Fruit fly (Drosophila melanogaster) whole organism, pupa: ENCODE measurements around the gene Muc68E.

Experiments
- CG10348 ChIP-seq: fragments of 200-800 bp; sonication (Bioruptor generic); IDR thresholded peaks from 2 replicates; pipeline ENCODE4 v1.3.6; 2022; ENCODE audit warnings: missing biosample characterization, missing genetic modification characterization
- CG12605 ChIP-seq: fragments of 200-800 bp; sonication (Bioruptor generic); IDR thresholded peaks from 2 replicates; pipeline ENCODE4 v1.3.6; 2022; ENCODE audit warnings: missing biosample characterization, missing genetic modification characterization
- CG13204 ChIP-seq: fragments of 200-800 bp; sonication (Bioruptor generic); optimal IDR thresholded peaks from 2 replicates; lab custom pipeline; 2018; ENCODE audit warnings: missing biosample characterization, mild to moderate bottlenecking, missing genetic modification characterization, moderate library complexity
- CG14655 ChIP-seq: fragments of 200-800 bp; sonication (Bioruptor generic); optimal IDR thresholded peaks from 3 replicates; lab custom pipeline; 2017; ENCODE audit warnings: mild to moderate bottlenecking, missing biosample characterization, missing genetic modification reagents, missing genetic modification characterization
- CG15710 ChIP-seq: fragments of 200-800 bp; sonication (Bioruptor generic); optimal IDR thresholded peaks from 2 replicates; lab custom pipeline; 2018; ENCODE audit warnings: missing biosample characterization, mild to moderate bottlenecking, missing genetic modification characterization, moderate library complexity
- CG17806 ChIP-seq: fragments of 200-800 bp; sonication (Bioruptor generic); optimal IDR thresholded peaks from 2 replicates; lab custom pipeline; 2018; ENCODE audit warnings: missing biosample characterization, mild to moderate bottlenecking, missing genetic modification characterization, moderate library complexity
- CG32121 ChIP-seq: fragments of 200-800 bp; sonication (Bioruptor generic); IDR thresholded peaks from 2 replicates; pipeline ENCODE4 v1.3.6; 2022; ENCODE audit warnings: missing biosample characterization, missing genetic modification characterization
- CG34367 ChIP-seq: fragments of 200-800 bp; sonication (Bioruptor generic); optimal IDR thresholded peaks from 2 replicates; lab custom pipeline; 2018; ENCODE audit warnings: missing biosample characterization, mild to moderate bottlenecking, missing genetic modification characterization
- CG4496 ChIP-seq: fragments of 200-800 bp; sonication (Bioruptor generic); IDR thresholded peaks from 3 replicates; pipeline ENCODE4 v1.3.6; 2022; ENCODE audit warnings: missing biosample characterization, missing genetic modification characterization
- CG8159 ChIP-seq: fragments of 200-800 bp; sonication (Bioruptor generic); optimal IDR thresholded peaks from 3 replicates; lab custom pipeline; 2018; ENCODE audit warnings: missing biosample characterization, mild to moderate bottlenecking, missing genetic modification characterization, moderate library complexity
- CG8301 ChIP-seq: fragments of 200-800 bp; sonication (Bioruptor generic); optimal IDR thresholded peaks from 2 replicates; lab custom pipeline; 2018; ENCODE audit warnings: missing biosample characterization, mild to moderate bottlenecking, missing genetic modification characterization
- CG9948 ChIP-seq: fragments of 200-800 bp; sonication (Bioruptor generic); optimal IDR thresholded peaks from 2 replicates; lab custom pipeline; 2018; ENCODE audit warnings: missing biosample characterization, mild to moderate bottlenecking, missing genetic modification characterization, moderate library complexity
- D1 ChIP-seq: fragments of 200-800 bp; sonication (Bioruptor generic); optimal IDR thresholded peaks from 2 replicates; lab custom pipeline; 2018; ENCODE audit warnings: missing biosample characterization, mild to moderate bottlenecking, missing genetic modification characterization, moderate library complexity
- EcR ChIP-seq: fragments of 200-800 bp; sonication (Bioruptor generic); optimal IDR thresholded peaks from 3 replicates; lab custom pipeline; 2019; ENCODE audit warnings: missing biosample characterization, missing genetic modification characterization, mild to moderate bottlenecking, moderate library complexity, missing genetic modification reagents
- Ets98B ChIP-seq: fragments of 200-800 bp; sonication (Bioruptor generic); IDR thresholded peaks from 2 replicates; pipeline ENCODE4 v1.3.6; 2022; ENCODE audit warnings: missing biosample characterization, missing genetic modification characterization
- Pif1A ChIP-seq: fragments of 200-800 bp; sonication (Bioruptor generic); optimal IDR thresholded peaks from 3 replicates; lab custom pipeline; 2016; ENCODE audit warnings: missing biosample characterization, missing genetic modification characterization
- Pif1B ChIP-seq: fragments of 200-800 bp; sonication (Bioruptor generic); optimal IDR thresholded peaks from 3 replicates; lab custom pipeline; 2016; ENCODE audit warnings: missing biosample characterization, missing genetic modification characterization
- Snoo ChIP-seq: fragments of 200-800 bp; sonication (Bioruptor generic); optimal IDR thresholded peaks from 3 replicates; lab custom pipeline; 2017; ENCODE audit warnings: missing biosample characterization, mild to moderate bottlenecking, missing genetic modification characterization, inconsistent platforms
- fd96Ca ChIP-seq: fragments of 200-800 bp; sonication (Bioruptor generic); IDR thresholded peaks from 3 replicates; pipeline ENCODE4 v1.3.6; 2022; ENCODE audit warnings: missing biosample characterization, missing genetic modification characterization
- gl ChIP-seq: fragments of 200-800 bp; sonication (Bioruptor generic); optimal IDR thresholded peaks from 2 replicates; lab custom pipeline; 2018; ENCODE audit warnings: missing biosample characterization, mild to moderate bottlenecking, missing genetic modification characterization
- rn ChIP-seq: fragments of 200-800 bp; sonication (Bioruptor generic); IDR thresholded peaks from 2 replicates; pipeline ENCODE4 v1.3.6; 2022; ENCODE audit warnings: missing biosample characterization, missing genetic modification characterization

Muc68E gene

dm6 chr3L:11927287-11927743 lies 45.5 kb downstream of the Muc68E start, which contains the start of gene byn:
byn (plus strand) TSS chr3L:11927693.
- TF ChIP-seq CG14655 (GFP tag; lab: Kevin White, UChicago) (no peak), CG15710 (tag; lab: Kevin White, UChicago) (no peak), CG34367 (tag; lab: Kevin White, UChicago) (no peak), CG12605 (no peak), CG4496 (GFP tag; lab: Robert Waterston, UW) (no peak), fd96Ca (no peak), CG32121 (GFP tag; lab: Robert Waterston, UW) (no peak), Snoo (tag; lab: Kevin White, UChicago) (no peak), Pif1B (no peak), EcR (GFP tag; lab: Kevin White, UChicago) (no peak), CG8159 (tag; lab: Kevin White, UChicago) (no peak)

DNA sequence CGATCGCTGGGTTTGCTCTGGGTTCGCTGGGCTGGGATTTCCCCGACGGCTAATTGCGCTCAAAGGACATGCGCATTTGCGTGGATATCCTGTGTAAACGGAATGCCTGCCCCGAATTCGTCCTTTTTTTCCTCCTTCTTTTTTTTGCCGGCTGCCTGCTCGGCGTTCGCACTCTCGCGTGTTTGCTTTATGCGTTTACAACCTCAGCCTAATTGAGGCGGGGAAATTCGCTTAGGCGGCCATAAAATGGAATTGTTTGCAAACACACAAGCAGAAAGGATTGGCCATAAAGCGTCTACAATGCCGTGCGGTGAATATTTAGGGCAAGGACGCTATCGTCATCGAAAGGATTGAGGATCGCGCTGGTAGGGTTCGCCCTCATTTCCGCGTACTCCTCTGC lies 47.4 kb downstream of the Muc68E start:
- TF ChIP-seq D1 = no peak
- TF ChIP-seq CG8301 (tag; lab: Kevin White, UChicago) = no peak
- TF ChIP-seq CG13204 (GFP tag; lab: Kevin White, UChicago) = no peak
- no peak for TF ChIP-seq EcR (GFP tag; lab: Kevin White, UChicago)
- no peak for TF ChIP-seq fd96Ca
- TF ChIP-seq CG17806 (tag; lab: Kevin White, UChicago) = no peak
- TF ChIP-seq CG34367 (tag; lab: Kevin White, UChicago) = no peak
- TF ChIP-seq Pif1B = no peak
- no peak for TF ChIP-seq CG12605
- TF ChIP-seq CG9948 (tag; lab: Kevin White, UChicago) = no peak
- no peak for TF ChIP-seq CG32121 (GFP tag; lab: Robert Waterston, UW)
- no peak for TF ChIP-seq CG15710 (tag; lab: Kevin White, UChicago)
- TF ChIP-seq rn (GFP tag; lab: Robert Waterston, UW) = no peak
- no peak for TF ChIP-seq CG4496 (GFP tag; lab: Robert Waterston, UW)
- TF ChIP-seq CG14655 (GFP tag; lab: Kevin White, UChicago) = no peak
- TF ChIP-seq Snoo (tag; lab: Kevin White, UChicago) = no peak
- no peak for TF ChIP-seq gl (tag; lab: Kevin White, UChicago)
- TF ChIP-seq, all 21 proteins: peak for 0

DNA sequence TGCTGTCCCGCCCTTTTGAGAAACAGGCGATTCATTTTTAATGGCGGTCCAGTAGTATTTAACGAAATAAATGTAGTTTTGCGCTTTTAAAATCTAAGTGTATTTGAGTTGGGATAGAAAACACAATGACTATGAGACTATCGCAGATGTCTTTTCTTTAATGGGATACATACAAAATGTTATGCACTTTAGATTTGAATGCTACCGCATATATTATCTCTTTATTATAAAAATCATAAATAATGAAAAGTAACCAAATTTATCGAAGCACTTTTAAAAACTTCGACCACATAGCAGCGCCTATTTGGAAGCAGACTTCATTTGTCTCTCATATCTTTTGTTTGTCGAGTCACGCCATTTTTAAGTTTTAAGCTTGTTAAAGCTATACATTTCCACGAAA lies 48.1 kb downstream of the Muc68E start, which contains the start of gene SdhAL:
Gene SdhAL, minus strand, starts transcription at position 101 of the 400 bp plus-strand sequence.
- no peak for TF ChIP-seq CG8301 (tag; lab: Kevin White, UChicago)
- no peak for TF ChIP-seq CG10348 (GFP tag; lab: Robert Waterston, UW)
- no peak for TF ChIP-seq CG34367 (tag; lab: Kevin White, UChicago)
- TF ChIP-seq Pif1B = no peak
- TF ChIP-seq EcR (GFP tag; lab: Kevin White, UChicago) = no peak
- no peak for TF ChIP-seq CG32121 (GFP tag; lab: Robert Waterston, UW)
- no peak for TF ChIP-seq Pif1A (GFP tag; lab: Kevin White, UChicago)
- TF ChIP-seq rn (GFP tag; lab: Robert Waterston, UW) = no peak
- TF ChIP-seq CG12605 = no peak
- TF ChIP-seq CG13204 (GFP tag; lab: Kevin White, UChicago) = no peak
- TF ChIP-seq CG8159 (tag; lab: Kevin White, UChicago) = no peak
- no peak for TF ChIP-seq CG9948 (tag; lab: Kevin White, UChicago)
- no peak for TF ChIP-seq CG14655 (GFP tag; lab: Kevin White, UChicago)
- no peak for TF ChIP-seq CG4496 (GFP tag; lab: Robert Waterston, UW)
- TF ChIP-seq fd96Ca = no peak
- no peak for TF ChIP-seq Snoo (tag; lab: Kevin White, UChicago)
- no peak for TF ChIP-seq gl (tag; lab: Kevin White, UChicago)
- no peak for TF ChIP-seq D1
- no peak for TF ChIP-seq CG17806 (tag; lab: Kevin White, UChicago)
- no peak for TF ChIP-seq Ets98B (GFP tag; lab: Robert Waterston, UW)

DNA sequence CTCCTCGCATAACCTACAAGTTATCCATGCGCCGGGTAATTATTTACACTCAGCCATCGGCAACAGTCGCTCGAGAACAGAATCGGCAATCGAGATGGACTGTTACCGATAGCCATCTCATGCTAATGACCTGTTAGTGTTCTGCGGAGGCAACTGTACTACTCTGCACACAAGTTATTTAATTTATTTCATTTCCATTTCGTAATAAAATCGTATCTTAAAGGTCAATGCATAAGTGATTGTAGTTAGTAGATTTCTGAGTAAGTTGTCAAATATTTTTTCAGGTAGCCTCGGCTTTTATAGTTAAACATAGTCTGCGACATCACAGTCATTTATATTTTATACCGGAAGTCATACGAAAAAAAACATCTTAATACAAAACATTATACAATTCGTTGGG lies 51.6 kb downstream of the Muc68E start, which contains the start of gene CG11588:
Gene CG11588, plus strand, starts transcription at position 301 of the 400 bp plus-strand sequence.
- TF ChIP-seq CG32121 (GFP tag; lab: Robert Waterston, UW) (no peak), rn (GFP tag; lab: Robert Waterston, UW) (no peak), fd96Ca (no peak), CG15710 (tag; lab: Kevin White, UChicago) (no peak), CG17806 (tag; lab: Kevin White, UChicago) (no peak), CG34367 (tag; lab: Kevin White, UChicago) (no peak), Pif1B (no peak), EcR (GFP tag; lab: Kevin White, UChicago) (no peak), Pif1A (GFP tag; lab: Kevin White, UChicago) (no peak), Snoo (tag; lab: Kevin White, UChicago) (no peak), CG4496 (GFP tag; lab: Robert Waterston, UW) (no peak), CG13204 (GFP tag; lab: Kevin White, UChicago) (no peak), CG10348 (GFP tag; lab: Robert Waterston, UW) (no peak), Ets98B (GFP tag; lab: Robert Waterston, UW) (no peak), CG12605 (no peak), CG8301 (tag; lab: Kevin White, UChicago) (no peak)

DNA sequence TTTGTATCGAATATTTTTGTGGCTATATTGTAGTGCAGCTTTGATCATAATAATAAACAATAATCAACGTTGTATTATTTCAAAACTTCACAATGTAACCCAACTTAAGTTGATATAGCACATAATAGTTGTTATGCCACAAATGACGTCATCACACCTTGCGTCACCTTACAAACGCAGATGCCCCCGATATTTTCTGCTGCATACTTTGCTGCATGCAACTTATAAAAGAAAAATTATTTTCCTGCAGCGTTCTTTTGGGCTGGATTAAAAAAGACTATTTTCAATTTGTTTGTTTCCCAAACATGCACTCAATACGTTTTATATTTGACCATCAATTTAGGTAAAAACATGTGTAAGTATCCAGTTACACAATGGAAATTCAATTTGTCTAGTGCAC lies 54.6 kb downstream of the Muc68E start:
- TF ChIP-seq gl (tag; lab: Kevin White, UChicago) (no peak), CG34367 (tag; lab: Kevin White, UChicago) (no peak), fd96Ca (no peak), Snoo (tag; lab: Kevin White, UChicago) (no peak), Ets98B (GFP tag; lab: Robert Waterston, UW) (no peak), CG32121 (GFP tag; lab: Robert Waterston, UW) (no peak), CG9948 (tag; lab: Kevin White, UChicago) (no peak), CG10348 (GFP tag; lab: Robert Waterston, UW) (no peak), D1 (no peak), Pif1A (GFP tag; lab: Kevin White, UChicago) (no peak), CG13204 (GFP tag; lab: Kevin White, UChicago) (no peak), CG14655 (GFP tag; lab: Kevin White, UChicago) (no peak), CG4496 (GFP tag; lab: Robert Waterston, UW) (no peak), rn (GFP tag; lab: Robert Waterston, UW) (no peak), CG8159 (tag; lab: Kevin White, UChicago) (no peak), Pif1B (no peak), CG8301 (tag; lab: Kevin White, UChicago) (no peak), CG15710 (tag; lab: Kevin White, UChicago) (no peak), CG12605 (no peak)
